Fruit fly (Drosophila melanogaster) whole organism, embryonic: ENCODE data around the gene EMC3.

ENCODE experiments used
- Atf3 ChIP-seq: fragments of 200-800 bp; sonication (Bioruptor generic); optimal IDR thresholded peaks from 3 replicates; lab custom pipeline; 2016; ENCODE audit warnings: missing biosample characterization, missing genetic modification characterization
- Awh ChIP-seq: fragments of 200-800 bp; sonication (Bioruptor generic); IDR thresholded peaks from 2 replicates; pipeline ENCODE4, ENCODE4 v1.3.6; 2022; ENCODE audit warnings: missing biosample characterization, missing genetic modification characterization
- BtbVII ChIP-seq: fragments of 200-800 bp; sonication (Bioruptor generic); optimal IDR thresholded peaks from 3 replicates; lab custom pipeline; 2017; ENCODE audit warnings: missing biosample characterization, mild to moderate bottlenecking, missing genetic modification characterization
- CG10274 ChIP-seq: fragments of 200-800 bp; sonication (Bioruptor generic); optimal IDR thresholded peaks from 3 replicates; lab custom pipeline; 2017; ENCODE audit warnings: missing biosample characterization, mild to moderate bottlenecking, missing genetic modification characterization
- CG11093 ChIP-seq: fragments of 200-800 bp; sonication (Bioruptor generic); IDR thresholded peaks from 3 replicates; pipeline ENCODE4 v1.3.6; 2022; ENCODE audit warnings: missing biosample characterization, missing genetic modification characterization
- CG13296 ChIP-seq: fragments of 200-800 bp; sonication (Bioruptor generic); optimal IDR thresholded peaks from 3 replicates; lab custom pipeline; 2018; ENCODE audit warnings: missing biosample characterization, mild to moderate bottlenecking, missing genetic modification characterization
- CG13624 ChIP-seq: fragments of 200-800 bp; sonication (Bioruptor generic); optimal IDR thresholded peaks from 2 replicates; lab custom pipeline; 2016; ENCODE audit warnings: missing biosample characterization, missing genetic modification characterization
- CG14860 ChIP-seq: fragments of 200-800 bp; sonication (Bioruptor generic); IDR thresholded peaks from 3 replicates; pipeline ENCODE4 v1.3.6; 2022; ENCODE audit warnings: missing biosample characterization, missing genetic modification characterization; ENCODE audit not compliant: partially characterized antibody
- CG17829 ChIP-seq: fragments of 200-800 bp; optimal IDR thresholded peaks from 2 replicates; lab custom pipeline; 2019; ENCODE audit warnings: missing biosample characterization, mild to moderate bottlenecking, missing genetic modification characterization, moderate library complexity
- CG1792 ChIP-seq: fragments of 200-800 bp; sonication (Bioruptor generic); optimal IDR thresholded peaks from 2 replicates; lab custom pipeline; 2016; ENCODE audit warnings: missing biosample characterization, missing genetic modification characterization
- CG1832 ChIP-seq: fragments of 200-800 bp; sonication (Bioruptor generic); optimal IDR thresholded peaks from 2 replicates; lab custom pipeline; 2017; ENCODE audit warnings: missing biosample characterization, mild to moderate bottlenecking, missing genetic modification characterization, inconsistent platforms
- CG18476 ChIP-seq: fragments of 200-800 bp; sonication (Bioruptor generic); optimal IDR thresholded peaks from 2 replicates; lab custom pipeline; 2016; ENCODE audit warnings: missing biosample characterization, mild to moderate bottlenecking, missing genetic modification characterization
- CG2202 ChIP-seq: fragments of 200-800 bp; sonication (Bioruptor generic); optimal IDR thresholded peaks from 2 replicates; lab custom pipeline; 2018; ENCODE audit warnings: missing biosample characterization, mild to moderate bottlenecking, missing genetic modification characterization
- CG30020 ChIP-seq: fragments of 200-800 bp; optimal IDR thresholded peaks from 2 replicates; lab custom pipeline; 2019; ENCODE audit warnings: missing biosample characterization, mild to moderate bottlenecking, missing genetic modification characterization, moderate library complexity
- CG31441 ChIP-seq: fragments of 200-800 bp; sonication (Bioruptor generic); IDR thresholded peaks from 2 replicates; pipeline ENCODE4 v1.3.6; 2022; ENCODE audit warnings: missing biosample characterization, missing genetic modification characterization
- CG33213 ChIP-seq: fragments of 200-800 bp; sonication (Bioruptor generic); optimal IDR thresholded peaks from 3 replicates; lab custom pipeline; 2016; ENCODE audit warnings: missing biosample characterization, missing genetic modification characterization
- CG3726 ChIP-seq: fragments of 200-800 bp; sonication (Bioruptor generic); IDR thresholded peaks from 3 replicates; pipeline ENCODE4, ENCODE4 v1.3.6; 2022; ENCODE audit warnings: missing biosample characterization, missing genetic modification characterization
- CG4854 ChIP-seq: fragments of 200-800 bp; sonication (Bioruptor generic); optimal IDR thresholded peaks from 2 replicates; lab custom pipeline; 2016; ENCODE audit warnings: missing biosample characterization, missing genetic modification characterization, inconsistent platforms
- CG5245 ChIP-seq: fragments of 200-800 bp; sonication (Bioruptor generic); optimal IDR thresholded peaks from 3 replicates; lab custom pipeline; 2016; ENCODE audit warnings: missing biosample characterization, missing genetic modification characterization
- CG8089 ChIP-seq: fragments of 200-800 bp; sonication (Bioruptor generic); optimal IDR thresholded peaks from 3 replicates; lab custom pipeline; 2016; ENCODE audit warnings: missing biosample characterization, missing genetic modification characterization
- CG8290 ChIP-seq, 3 experiments: fragments of 200-800 bp; sonication (Bioruptor generic); optimal IDR thresholded peaks; 2 replicates each; lab custom pipeline; 2016 to 2019; ENCODE audit warnings: missing biosample characterization in 3 of 3, missing genetic modification characterization in 3 of 3, mild to moderate bottlenecking in 2 of 3, moderate library complexity in 1 of 3
- Dad ChIP-seq: fragments of 200-800 bp; sonication (Bioruptor generic); optimal IDR thresholded peaks from 3 replicates; lab custom pipeline; 2016; ENCODE audit warnings: missing biosample characterization, missing genetic modification characterization
- Eip74EF ChIP-seq, 2 experiments: fragments of 200-800 bp in 1 of 2; fragments of >200 bp in 1 of 2; sonication (Bioruptor generic) in 1 of 2; optimal IDR thresholded peaks; 2 replicates each; lab custom pipeline; 2017 to 2019; ENCODE audit warnings: missing biosample characterization in 2 of 2, missing genetic modification characterization in 2 of 2, mild to moderate bottlenecking in 1 of 2, moderate library complexity in 1 of 2
- Ets97D ChIP-seq: fragments of 200-800 bp; sonication (Bioruptor generic); optimal IDR thresholded peaks from 3 replicates; lab custom pipeline; 2016; ENCODE audit warnings: missing biosample characterization, missing genetic modification characterization
- Hmx ChIP-seq: fragments of 200-800 bp; sonication (Bioruptor generic); optimal IDR thresholded peaks from 2 replicates; lab custom pipeline; 2016; ENCODE audit warnings: missing biosample characterization, missing genetic modification characterization
- Mes4 ChIP-seq: fragments of 200-800 bp; sonication (Bioruptor generic); optimal IDR thresholded peaks from 2 replicates; lab custom pipeline; 2016; ENCODE audit warnings: missing biosample characterization, missing genetic modification characterization
- NC2β ChIP-seq: fragments of 200-800 bp; sonication (Bioruptor generic); optimal IDR thresholded peaks from 2 replicates; lab custom pipeline; 2016; ENCODE audit warnings: missing biosample characterization, missing genetic modification characterization
- NFAT ChIP-seq: fragments of 200-800 bp; sonication (Bioruptor generic); IDR thresholded peaks from 2 replicates; pipeline ENCODE4 v1.3.6; 2022; ENCODE audit warnings: missing biosample characterization, missing genetic modification characterization
- Rx ChIP-seq: fragments of 200-800 bp; sonication (Bioruptor generic); IDR thresholded peaks from 2 replicates; pipeline ENCODE4 v1.3.6; 2022; ENCODE audit warnings: missing biosample characterization, missing genetic modification characterization
- Side ChIP-seq: fragments of 200-800 bp; sonication (Bioruptor generic); optimal IDR thresholded peaks from 2 replicates; lab custom pipeline; 2016; ENCODE audit warnings: missing biosample characterization, missing genetic modification characterization
- al ChIP-seq: fragments of 200-800 bp; sonication (Bioruptor generic); IDR thresholded peaks from 2 replicates; pipeline ENCODE4 v1.3.6; 2022; ENCODE audit warnings: missing biosample characterization, missing genetic modification characterization
- ap ChIP-seq: fragments of 200-800 bp; sonication (Bioruptor generic); IDR thresholded peaks from 2 replicates; pipeline ENCODE4 v1.3.6; 2022; ENCODE audit warnings: missing biosample characterization, missing genetic modification characterization
- ash1 ChIP-seq: fragments of 200-800 bp; sonication (Bioruptor generic); optimal IDR thresholded peaks from 2 replicates; lab custom pipeline; 2018; ENCODE audit warnings: missing biosample characterization, mild to moderate bottlenecking, missing genetic modification characterization
- br ChIP-seq: fragments of >200 bp; optimal IDR thresholded peaks from 2 replicates; lab custom pipeline; 2017
- dan ChIP-seq: fragments of 200-800 bp; sonication (Bioruptor generic); IDR thresholded peaks from 2 replicates; pipeline ENCODE4 v1.3.6; 2022; ENCODE audit warnings: missing biosample characterization, missing genetic modification characterization
- dati ChIP-seq: fragments of 200-800 bp; sonication (Bioruptor generic); IDR thresholded peaks from 2 replicates; pipeline ENCODE4 v1.3.6; 2022; ENCODE audit warnings: missing biosample characterization, missing genetic modification characterization
- esg ChIP-seq: fragments of 200-800 bp; sonication (Bioruptor generic); conservative IDR thresholded peaks from 2 replicates; pipeline ENCODE4 v1.3.6; 2022; ENCODE audit warnings: missing biosample characterization, missing genetic modification characterization
- exex ChIP-seq: fragments of 200-800 bp; sonication (Bioruptor generic); optimal IDR thresholded peaks from 4 replicates; lab custom pipeline; 2018; ENCODE audit warnings: missing biosample characterization, mild to moderate bottlenecking, missing genetic modification characterization, moderate library complexity
- fru ChIP-seq: fragments of >200 bp; optimal IDR thresholded peaks from 2 replicates; lab custom pipeline; 2017
- gsb-n ChIP-seq: fragments of 200-800 bp; sonication (Bioruptor generic); optimal IDR thresholded peaks from 3 replicates; lab custom pipeline; 2018; ENCODE audit warnings: missing biosample characterization, mild to moderate bottlenecking, missing genetic modification characterization
- jumu ChIP-seq: fragments of 200-800 bp; sonication (Bioruptor generic); optimal IDR thresholded peaks from 3 replicates; lab custom pipeline; 2016; ENCODE audit warnings: missing biosample characterization, missing genetic modification characterization
- lab ChIP-seq: fragments of 200-800 bp; sonication (Bioruptor generic); optimal IDR thresholded peaks from 3 replicates; lab custom pipeline; 2017; ENCODE audit warnings: missing biosample characterization, missing genetic modification characterization, mild to moderate bottlenecking, moderate library complexity, missing genetic modification reagents
- lilli ChIP-seq: fragments of 200-800 bp; sonication (Bioruptor generic); optimal IDR thresholded peaks from 3 replicates; lab custom pipeline; 2016; ENCODE audit warnings: missing biosample characterization, missing genetic modification characterization
- nmo ChIP-seq: fragments of 200-800 bp; sonication (Bioruptor generic); optimal IDR thresholded peaks from 2 replicates; lab custom pipeline; 2018; ENCODE audit warnings: missing biosample characterization, mild to moderate bottlenecking, missing genetic modification characterization, moderate library complexity
- sna ChIP-seq: fragments of 200-800 bp; sonication (Bioruptor generic); IDR thresholded peaks from 2 replicates; pipeline ENCODE4 v1.3.6; 2022; ENCODE audit warnings: missing biosample characterization, missing genetic modification characterization; ENCODE audit not compliant: partially characterized antibody
- ssp ChIP-seq: fragments of 200-800 bp; sonication (Bioruptor generic); IDR thresholded peaks from 2 replicates; pipeline ENCODE4 v1.3.6; 2022; ENCODE audit warnings: missing biosample characterization, missing genetic modification characterization
- tio ChIP-seq: fragments of 200-800 bp; sonication (Bioruptor generic); optimal IDR thresholded peaks from 2 replicates; lab custom pipeline; 2017; ENCODE audit warnings: missing biosample characterization, missing genetic modification characterization, inconsistent platforms
- ttk ChIP-seq: fragments of 200-800 bp; sonication (Bioruptor generic); IDR thresholded peaks from 2 replicates; pipeline ENCODE4 v2.1.2; 2022; ENCODE audit warnings: missing biosample characterization, missing genetic modification characterization
- unpg ChIP-seq: fragments of 200-800 bp; sonication (Bioruptor generic); optimal IDR thresholded peaks from 3 replicates; lab custom pipeline; 2018; ENCODE audit warnings: missing biosample characterization, mild to moderate bottlenecking, missing genetic modification characterization, moderate library complexity
- wor ChIP-seq: fragments of 200-800 bp; sonication (Bioruptor generic); IDR thresholded peaks from 2 replicates; pipeline ENCODE4 v1.3.6; 2022; ENCODE audit warnings: missing biosample characterization, missing genetic modification characterization
- zen ChIP-seq: fragments of 200-800 bp; sonication (Bioruptor generic); optimal IDR thresholded peaks from 3 replicates; lab custom pipeline; 2018; ENCODE audit warnings: missing biosample characterization, mild to moderate bottlenecking, missing genetic modification characterization, moderate library complexity
- zfh1 ChIP-seq: fragments of 200-800 bp; sonication (Bioruptor generic); IDR thresholded peaks from 3 replicates; pipeline ENCODE4 v1.3.6; 2022; ENCODE audit warnings: missing biosample characterization, missing genetic modification characterization

EMC3 gene

dm6 chr2L:10732343-10732808, at the start of gene EMC3, which contains the start of gene Dpy-30L1 (continued):
- TF ChIP-seq unpg (GFP tag; lab: Kevin White, UChicago) = no peak
- no peak for TF ChIP-seq Atf3 (GFP tag; lab: Kevin White, UChicago)
- TF ChIP-seq dati (GFP tag; lab: Robert Waterston, UW) = no peak
- peak; percentile 54 for TF ChIP-seq CG33213 (GFP tag; lab: Kevin White, UChicago)
- TF ChIP-seq CG10274 (GFP tag; lab: Kevin White, UChicago) = no peak
- TF ChIP-seq CG13624 = peak; percentile 68
- peak; percentile 54; the same call in 1 of the 2 replicates for TF ChIP-seq al
- peak; percentile 28 for TF ChIP-seq CG1792
- 0 out of 2 replicates have a peak, but pooled peaks have one; percentile 17 for TF ChIP-seq NFAT
- TF ChIP-seq exex (tag; lab: Kevin White, UChicago) = no peak
- TF ChIP-seq CG8290 (GFP tag; optimal IDR thresholded peaks at IDR 0.05; lab: Kevin White, UChicago) = no peak
- no peak for TF ChIP-seq CG8290 (tag; optimal IDR thresholded peaks at IDR 0.05; lab: Kevin White, UChicago)
- peak; percentile 35 for TF ChIP-seq NC2β
- TF ChIP-seq CG17829 = peak; percentile 64
- peak; percentile 3 for TF ChIP-seq Side (GFP tag; lab: Kevin White, UChicago)
- no peak for TF ChIP-seq gsb-n (tag; lab: Kevin White, UChicago)
- peak; percentile 78 for TF ChIP-seq CG30020
- TF ChIP-seq CG2202 (tag; lab: Kevin White, UChicago) = peak; percentile 24
- peak; percentile 74 for TF ChIP-seq nmo (GFP tag; lab: Kevin White, UChicago)
- TF ChIP-seq fru (lab: Kevin White, UChicago) = no peak
- no peak for TF ChIP-seq ap (GFP tag; lab: Robert Waterston, UW)
- no peak for TF ChIP-seq tio (GFP tag; lab: Kevin White, UChicago)
- no peak for TF ChIP-seq Rx (GFP tag; lab: Robert Waterston, UW)
- peak; percentile 32 for TF ChIP-seq Dad (GFP tag; lab: Kevin White, UChicago)
- TF ChIP-seq CG4854 (GFP tag; lab: Kevin White, UChicago) = peak; percentile 49
- no peak for TF ChIP-seq CG13296 (GFP tag; lab: Kevin White, UChicago)
- no peak for TF ChIP-seq ttk (GFP tag; lab: Robert Waterston, UW)
- TF ChIP-seq jumu (GFP tag; lab: Kevin White, UChicago) = peak; percentile 27
- TF ChIP-seq br (lab: Kevin White, UChicago) = no peak
- no peak for TF ChIP-seq dan (GFP tag; lab: Robert Waterston, UW)
- TF ChIP-seq CG14860 (GFP tag; lab: Robert Waterston, UW) = peak; percentile 86
- peak; percentile 19; the same call in 1 of the 2 replicates for TF ChIP-seq ssp
- no peak for TF ChIP-seq lab (GFP tag; lab: Kevin White, UChicago)
- TF ChIP-seq CG5245 (GFP tag; lab: Kevin White, UChicago) = no peak
- peak; percentile 67 for TF ChIP-seq zen (tag; lab: Kevin White, UChicago)
- TF ChIP-seq CG8089 (GFP tag; lab: Kevin White, UChicago) = no peak
- no peak for TF ChIP-seq ash1 (GFP tag; lab: Kevin White, UChicago)
- no peak for TF ChIP-seq CG18476 (GFP tag; lab: Kevin White, UChicago)
- 0 out of 2 replicates have a peak, but pooled peaks have one; percentile 19 for TF ChIP-seq esg (GFP tag; lab: Robert Waterston, UW)
- TF ChIP-seq BtbVII (GFP tag; lab: Kevin White, UChicago) = no peak
- TF ChIP-seq Eip74EF (GFP tag; optimal IDR thresholded peaks at IDR 0.05; lab: Kevin White, UChicago) = no peak
- TF ChIP-seq Hmx = no peak
- TF ChIP-seq Awh (GFP tag; lab: Robert Waterston, UW) = no peak
- TF ChIP-seq zfh1 (GFP tag; lab: Robert Waterston, UW) = 0 out of 3 replicates have a peak, but pooled peaks have one; percentile 49
- TF ChIP-seq lilli (GFP tag; lab: Kevin White, UChicago) = peak; percentile 78
- no peak; the same call in none of the 2 replicates for TF ChIP-seq CG31441
- peak; percentile 91 for TF ChIP-seq sna
- peak; percentile 57 for TF ChIP-seq Ets97D (GFP tag; lab: Kevin White, UChicago)
- no peak for TF ChIP-seq CG11093
- no peak for TF ChIP-seq wor
- no peak for TF ChIP-seq CG1832
- TF ChIP-seq Mes4 = no peak
- no peak for TF ChIP-seq CG3726 (GFP tag; lab: Robert Waterston, UW)
